Worm (Caenorhabditis elegans): ENCODE measurements around the gene dsl-2.

ce11 chrIV:1225596-1226232 lies 20.9 kb upstream of the dsl-2 start, which contains the start of gene W09G12.8:
- TF ChIP-seq dao-5 (tag; optimal IDR thresholded peaks at IDR 0.05) = no peak
- no peak for TF ChIP-seq him-1 (tag; optimal IDR thresholded peaks at IDR 0.05)

Measured in whole organism, L4/young adult.